Worm (Caenorhabditis elegans) whole organism, young adult: ENCODE data around the gene arr-1.

Experiments
- B0019.2 ChIP-seq: fragments of 200-800 bp; sonication (Bioruptor generic); conservative IDR thresholded peaks from 2 replicates; pipeline ENCODE4 v1.3.6; 2022; ENCODE audit warnings: missing genetic modification reagents, missing genetic modification characterization, missing compliant biosample characterization
- C17E4.6 ChIP-seq: fragments of 200-800 bp; sonication (Bioruptor generic); IDR thresholded peaks from 2 replicates; pipeline ENCODE4 v1.3.6; 2022; ENCODE audit warnings: missing genetic modification reagents, missing genetic modification characterization, missing compliant biosample characterization
- F10E7.11 ChIP-seq: sonication (generic microtip); optimal IDR thresholded peaks from 2 replicates; lab custom pipeline; 2017; ENCODE audit warnings: mild to moderate bottlenecking, missing genetic modification characterization, moderate library complexity, missing compliant biosample characterization
- F22D6.2 ChIP-seq: sonication (generic microtip); optimal IDR thresholded peaks from 2 replicates; lab custom pipeline; 2016; ENCODE audit warnings: mild to moderate bottlenecking, missing genetic modification characterization, missing compliant biosample characterization
- F23B12.7 ChIP-seq: sonication (generic microtip); optimal IDR thresholded peaks from 2 replicates; lab custom pipeline; 2017; ENCODE audit warnings: missing genetic modification characterization, mild to moderate bottlenecking, missing compliant biosample characterization, antibody characterized with exemption, moderate library complexity; ENCODE audit not compliant: insufficient read depth
- F37B4.10 ChIP-seq: fragments of 200-800 bp; sonication (Bioruptor generic); IDR thresholded peaks from 2 replicates; pipeline ENCODE4 v1.3.6; 2022; ENCODE audit warnings: missing genetic modification characterization, missing compliant biosample characterization
- F52B5.7 ChIP-seq: sonication (generic microtip); optimal IDR thresholded peaks from 2 replicates; lab custom pipeline; 2016; ENCODE audit warnings: mild to moderate bottlenecking, missing genetic modification characterization, missing compliant biosample characterization
- F55B11.4 ChIP-seq: sonication (generic microtip); optimal IDR thresholded peaks from 2 replicates; lab custom pipeline; 2016; ENCODE audit warnings: missing compliant biosample characterization, missing genetic modification characterization, borderline replicate concordance; ENCODE audit not compliant: insufficient read depth
- F57A8.1 ChIP-seq: fragments of 200-800 bp; sonication (Bioruptor generic); optimal IDR thresholded peaks from 2 replicates; lab custom pipeline; 2018; ENCODE audit warnings: mild to moderate bottlenecking, missing genetic modification characterization, moderate library complexity, missing compliant biosample characterization
- F57C9.4 ChIP-seq: sonication (generic microtip); optimal IDR thresholded peaks from 2 replicates; lab custom pipeline; 2017; ENCODE audit warnings: mild to moderate bottlenecking, missing genetic modification characterization, missing compliant biosample characterization
- K12H6.12 ChIP-seq: fragments of 200-800 bp; sonication (Bioruptor generic); optimal IDR thresholded peaks from 2 replicates; lab custom pipeline; 2018; ENCODE audit warnings: mild to moderate bottlenecking, missing genetic modification characterization, missing compliant biosample characterization
- Y53G8AR.9 ChIP-seq: fragments of 200-800 bp; sonication (Bioruptor generic); conservative IDR thresholded peaks from 2 replicates; pipeline ENCODE4 v1.3.6; 2022; ENCODE audit warnings: missing genetic modification reagents, missing genetic modification characterization, missing compliant biosample characterization
- Y56A3A.18 ChIP-seq: fragments of 200-800 bp; sonication (Bioruptor generic); IDR thresholded peaks from 2 replicates; pipeline ENCODE4 v1.3.6; 2022; ENCODE audit warnings: missing genetic modification reagents, missing genetic modification characterization, missing compliant biosample characterization
- Y79H2A.3 ChIP-seq: fragments of 200-800 bp; sonication (Bioruptor generic); conservative IDR thresholded peaks from 2 replicates; pipeline ENCODE4 v1.3.6; 2022; ENCODE audit warnings: missing genetic modification reagents, missing genetic modification characterization, missing compliant biosample characterization
- ama-1 ChIP-seq, 3 experiments: fragments of 150-350 bp in 1 of 3; sonication (generic microtip) in 2 of 3; optimal IDR thresholded peaks; 2 replicates each; lab custom pipeline; 2014 to 2018; ENCODE audit warnings: missing biosample characterization in 2 of 3, missing genetic modification characterization in 2 of 3, missing genetic modification reagents in 2 of 3
- athp-1 ChIP-seq: sonication (generic microtip); optimal IDR thresholded peaks from 2 replicates; lab custom pipeline; 2017; ENCODE audit warnings: mild to moderate bottlenecking, missing genetic modification characterization, missing compliant biosample characterization
- attf-3 ChIP-seq: fragments of 200-800 bp; sonication (Bioruptor generic); conservative IDR thresholded peaks from 2 replicates; pipeline ENCODE4 v1.3.6; 2022; ENCODE audit warnings: missing genetic modification reagents, missing genetic modification characterization, missing compliant biosample characterization
- bed-2 ChIP-seq: fragments of 200-800 bp; sonication (Bioruptor generic); IDR thresholded peaks from 2 replicates; pipeline ENCODE4 v1.3.6; 2022; ENCODE audit warnings: missing genetic modification reagents, missing genetic modification characterization, missing compliant biosample characterization
- ccch-3 ChIP-seq: fragments of 200-800 bp; sonication (Bioruptor generic); optimal IDR thresholded peaks from 2 replicates; lab custom pipeline; 2018; ENCODE audit warnings: mild to moderate bottlenecking, missing genetic modification characterization, missing compliant biosample characterization
- ceh-100 ChIP-seq: fragments of 200-800 bp; sonication (Bioruptor generic); IDR thresholded peaks from 2 replicates; pipeline ENCODE4 v1.3.6; 2022; ENCODE audit warnings: missing genetic modification reagents, missing genetic modification characterization, missing compliant biosample characterization
- dox-1 ChIP-seq: fragments of 200-800 bp; sonication (Bioruptor generic); IDR thresholded peaks from 2 replicates; pipeline ENCODE4 v1.3.6; 2022; ENCODE audit warnings: missing genetic modification reagents, missing genetic modification characterization, missing compliant biosample characterization
- egl-18 ChIP-seq: fragments of 200-800 bp; sonication (Bioruptor generic); IDR thresholded peaks from 2 replicates; pipeline ENCODE4 v1.3.6; 2022; ENCODE audit warnings: missing genetic modification reagents, missing genetic modification characterization, missing compliant biosample characterization
- egrh-3 ChIP-seq: fragments of 200-800 bp; sonication (Bioruptor generic); IDR thresholded peaks from 2 replicates; pipeline ENCODE4 v1.3.6; 2022; ENCODE audit warnings: missing genetic modification reagents, missing genetic modification characterization, missing compliant biosample characterization
- ekl-4 ChIP-seq: fragments of 200-800 bp; sonication (Bioruptor generic); IDR thresholded peaks from 2 replicates; pipeline ENCODE4 v1.3.6; 2022; ENCODE audit warnings: missing genetic modification reagents, missing genetic modification characterization, missing compliant biosample characterization
- hlh-12 ChIP-seq: sonication (generic microtip); optimal IDR thresholded peaks from 2 replicates; lab custom pipeline; 2016; ENCODE audit warnings: missing genetic modification characterization, missing compliant biosample characterization
- lin-54 ChIP-seq: fragments of 200-800 bp; sonication (Bioruptor generic); optimal IDR thresholded peaks from 2 replicates; lab custom pipeline; 2018; ENCODE audit warnings: mild to moderate bottlenecking, missing genetic modification characterization, missing compliant biosample characterization
- lsl-1 ChIP-seq: fragments of 200-800 bp; sonication (Bioruptor generic); optimal IDR thresholded peaks from 2 replicates; lab custom pipeline; 2018; ENCODE audit warnings: mild to moderate bottlenecking, missing genetic modification characterization, moderate library complexity, missing compliant biosample characterization
- madf-10 ChIP-seq: sonication (generic microtip); optimal IDR thresholded peaks from 2 replicates; lab custom pipeline; 2016; ENCODE audit warnings: mild to moderate bottlenecking, missing genetic modification characterization, missing compliant biosample characterization
- mcd-1 ChIP-seq: fragments of 200-800 bp; sonication (Bioruptor generic); IDR thresholded peaks from 2 replicates; pipeline ENCODE4 v1.3.6; 2022; ENCODE audit warnings: missing genetic modification reagents, missing genetic modification characterization, missing compliant biosample characterization
- mel-28 ChIP-seq: sonication (generic microtip); optimal IDR thresholded peaks from 2 replicates; lab custom pipeline; 2016; ENCODE audit warnings: borderline replicate concordance, mild to moderate bottlenecking, missing genetic modification characterization, missing compliant biosample characterization
- nfya-2 ChIP-seq: fragments of 200-800 bp; sonication (Bioruptor generic); IDR thresholded peaks from 2 replicates; pipeline ENCODE4 v1.3.6; 2022; ENCODE audit warnings: missing genetic modification reagents, missing genetic modification characterization, missing compliant biosample characterization
- nhr-120 ChIP-seq: fragments of 200-800 bp; sonication (Bioruptor generic); IDR thresholded peaks from 2 replicates; pipeline ENCODE4 v1.3.6; 2022; ENCODE audit warnings: missing genetic modification characterization, missing compliant biosample characterization
- nhr-27 ChIP-seq: fragments of 200-800 bp; sonication (Bioruptor generic); optimal IDR thresholded peaks from 2 replicates; lab custom pipeline; 2018; ENCODE audit warnings: mild to moderate bottlenecking, missing genetic modification characterization, moderate library complexity, missing compliant biosample characterization
- sdz-38 ChIP-seq: sonication (generic microtip); optimal IDR thresholded peaks from 2 replicates; lab custom pipeline; 2016; ENCODE audit warnings: missing genotype, missing genetic modification characterization, missing compliant biosample characterization
- snpc-3.4 ChIP-seq: sonication (generic microtip); optimal IDR thresholded peaks from 2 replicates; lab custom pipeline; 2017; ENCODE audit warnings: missing genetic modification characterization, mild to moderate bottlenecking, missing compliant biosample characterization, antibody characterized with exemption, moderate library complexity, missing genotype, missing genetic modification reagents
- snpc-4 ChIP-seq, 5 experiments: fragments of 150-350 bp in 1 of 5; sonication (generic microtip) in 4 of 5; optimal IDR thresholded peaks; 2 replicates each; lab custom pipeline; 2014 to 2018; ENCODE audit warnings: missing genetic modification characterization in 5 of 5, missing biosample characterization in 3 of 5, antibody characterized with exemption in 2 of 5, mild to moderate bottlenecking in 2 of 5, missing compliant biosample characterization in 2 of 5, missing genotype in 2 of 5, moderate library complexity in 2 of 5, missing genetic modification reagents in 1 of 5
- zfh-2 ChIP-seq: fragments of 200-800 bp; sonication (Bioruptor generic); conservative IDR thresholded peaks from 2 replicates; pipeline ENCODE4 v1.3.6; 2022; ENCODE audit warnings: missing genetic modification reagents, missing genetic modification characterization, missing compliant biosample characterization
- zim-3 ChIP-seq: sonication (generic microtip); optimal IDR thresholded peaks from 2 replicates; lab custom pipeline; 2017; ENCODE audit warnings: mild to moderate bottlenecking, missing genetic modification characterization, moderate library complexity, missing compliant biosample characterization
- ztf-26 ChIP-seq: sonication (generic microtip); optimal IDR thresholded peaks from 2 replicates; lab custom pipeline; 2017; ENCODE audit warnings: missing genetic modification characterization, missing compliant biosample characterization
- ztf-3 ChIP-seq: fragments of 200-800 bp; sonication (Bioruptor generic); optimal IDR thresholded peaks from 2 replicates; lab custom pipeline; 2018; ENCODE audit warnings: mild to moderate bottlenecking, missing genetic modification characterization, missing compliant biosample characterization

The arr-1 gene

DNA sequence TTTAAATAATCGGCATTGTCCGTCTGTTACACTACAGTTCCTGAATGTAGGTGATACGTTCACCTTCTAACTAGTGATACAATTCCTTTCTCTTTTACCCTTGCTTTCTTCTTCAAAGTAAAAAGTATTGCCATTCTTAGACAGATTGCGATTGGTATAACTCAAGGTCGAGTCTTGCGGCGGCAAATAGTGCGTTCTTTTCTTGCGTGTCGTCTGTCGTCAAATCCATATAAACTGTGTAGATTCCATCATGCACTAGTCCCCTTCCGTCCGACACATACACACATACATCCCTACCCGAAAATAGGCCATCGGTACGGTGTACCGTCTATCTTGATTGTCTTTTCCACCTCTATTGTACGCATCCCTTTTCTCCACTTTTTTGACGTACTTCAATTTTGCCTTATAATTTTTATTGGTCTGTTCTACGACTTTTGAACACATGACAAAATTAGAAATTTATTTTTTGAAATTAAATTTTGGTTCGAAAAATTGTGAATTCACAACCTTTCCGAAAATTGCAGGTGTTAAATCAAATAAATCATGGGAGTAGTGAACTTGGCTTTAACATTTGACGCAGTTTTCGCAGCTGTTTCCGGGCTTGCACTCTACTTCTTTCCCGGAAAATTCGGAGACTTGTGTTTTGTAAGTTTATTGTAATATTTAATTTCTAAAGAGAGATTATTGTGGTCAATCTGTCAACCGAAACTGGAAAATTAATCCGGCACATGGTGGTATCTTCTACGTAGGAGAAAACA, 29.8 kb downstream of the arr-1 start, which contains the start of gene C44C1.1:
Gene C44C1.1, plus strand, starts transcription at position 525 of the 758 bp plus-strand sequence.
- TF ChIP-seq F57C9.4 (tag; lab: Kevin White, UChicago) = no peak
- TF ChIP-seq ccch-3 (GFP tag; lab: Kevin White, UChicago) = no peak
- TF ChIP-seq F23B12.7 (tag; lab: Kevin White, UChicago) = no peak
- TF ChIP-seq Y79H2A.3 (GFP tag; lab: Robert Waterston, UW) = no peak
- no peak for TF ChIP-seq F52B5.7 (tag; lab: Kevin White, UChicago)
- TF ChIP-seq madf-10 (tag; lab: Kevin White, UChicago) = no peak
- TF ChIP-seq ztf-3 (GFP tag; lab: Kevin White, UChicago) = no peak
- TF ChIP-seq dox-1 (GFP tag; lab: Robert Waterston, UW) = no peak
- no peak for TF ChIP-seq attf-3
- no peak for TF ChIP-seq sdz-38
- TF ChIP-seq nhr-27 (tag; lab: Kevin White, UChicago) = no peak
- TF ChIP-seq snpc-3.4 (tag; lab: Kevin White, UChicago) = no peak
- TF ChIP-seq lin-54 = no peak
- no peak for TF ChIP-seq Y56A3A.18 (GFP tag; lab: Robert Waterston, UW)
- no peak for TF ChIP-seq F10E7.11 (tag; lab: Kevin White, UChicago)
- TF ChIP-seq Y53G8AR.9 (GFP tag; lab: Robert Waterston, UW) = no peak
- no peak for TF ChIP-seq C17E4.6 (GFP tag; lab: Robert Waterston, UW)

DNA sequence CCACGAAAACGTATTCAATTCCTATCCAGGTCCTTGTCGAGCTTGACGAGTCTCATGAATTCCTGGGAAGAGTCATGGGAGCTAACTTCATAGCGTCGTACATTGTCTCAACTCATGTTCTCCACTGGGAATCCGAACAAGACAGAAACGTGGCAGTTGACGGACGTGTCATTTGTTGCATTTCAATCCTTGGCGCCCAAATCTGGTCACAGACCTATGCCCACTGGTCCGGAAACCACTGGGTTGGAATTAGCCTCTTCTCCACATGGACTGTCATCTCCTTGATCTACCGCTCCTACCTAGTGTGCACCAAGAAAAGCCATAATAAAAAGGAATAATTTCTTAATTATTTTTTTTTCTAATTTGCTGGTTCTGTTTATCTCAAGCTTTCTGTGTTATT, 32.0 kb downstream of the arr-1 start:
- TF ChIP-seq ekl-4 (GFP tag; lab: Robert Waterston, UW) = no peak
- 0 out of 2 replicates have a peak, but pooled peaks have one; percentile 56 for TF ChIP-seq nhr-120
- TF ChIP-seq ztf-26 (tag; lab: Kevin White, UChicago) = no peak
- no peak for TF ChIP-seq F10E7.11 (tag; lab: Kevin White, UChicago)

DNA sequence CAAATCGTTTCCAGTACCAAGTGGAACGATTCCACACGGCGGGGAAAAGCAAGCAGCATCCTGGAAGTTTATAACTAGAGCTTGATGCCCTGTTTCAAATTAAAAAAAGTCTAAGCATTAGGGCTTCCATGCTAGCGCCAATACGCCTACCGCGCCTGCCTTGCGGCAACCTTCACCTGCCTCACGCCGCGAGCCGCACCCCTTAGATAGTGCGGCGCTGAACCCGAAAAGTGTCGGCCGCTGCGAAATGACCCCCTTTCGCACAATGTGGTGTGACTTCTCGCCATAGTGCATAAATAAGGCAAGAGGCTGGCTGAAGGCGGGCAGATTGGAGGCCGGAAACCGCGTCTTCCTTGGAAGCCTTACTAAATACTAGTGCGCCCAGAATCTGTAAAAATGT, 35.9 kb downstream of the arr-1 start:
- TF ChIP-seq bed-2 (GFP tag; lab: Robert Waterston, UW) (no peak), zfh-2 (peak; percentile 90), zim-3 (peak; percentile 37), ceh-100 (no peak), snpc-4 (GFP tag; optimal IDR thresholded peaks at IDR 0.05; lab: Kevin White, UChicago) (peak; percentile 61), snpc-4 (tag; optimal IDR thresholded peaks at IDR 0.05; lab: Kevin White, UChicago) (peak; percentile 37 to 87 (median 72)), mcd-1 (0 out of 2 replicates have a peak, but pooled peaks have one; percentile 16), hlh-12 (no peak), egl-18 (GFP tag; lab: Robert Waterston, UW) (0 out of 2 replicates have a peak, but pooled peaks have one; percentile 11), dox-1 (GFP tag; lab: Robert Waterston, UW) (0 out of 2 replicates have a peak, but pooled peaks have one; percentile 20), nfya-2 (0 out of 2 replicates have a peak, but pooled peaks have one; percentile 43), B0019.2 (GFP tag; lab: Robert Waterston, UW) (no peak), F22D6.2 (tag; lab: Kevin White, UChicago) (no peak)

DNA sequence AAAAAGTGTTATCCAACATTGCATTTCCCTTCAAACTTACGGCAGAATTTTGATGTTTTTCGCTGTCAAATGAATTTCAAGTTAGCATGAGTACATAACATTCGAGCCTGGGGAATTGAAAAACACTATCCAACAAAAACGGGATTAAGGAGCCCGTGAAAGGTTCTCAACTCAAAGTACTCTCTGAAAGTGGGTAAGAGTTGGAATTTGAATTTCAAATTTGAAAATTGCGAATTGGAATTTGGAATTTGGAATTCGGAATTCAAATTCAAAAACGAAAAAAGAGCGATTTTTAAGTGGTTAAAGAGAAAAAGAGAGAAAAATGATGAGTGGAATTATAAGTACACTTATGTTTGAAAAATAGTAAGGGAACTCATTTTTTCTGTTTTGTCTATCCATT, 40.7 kb downstream of the arr-1 start, which contains the start of the genes C09E10.3 and dgk-1:
Gene C09E10.3, minus strand, starts transcription at position 101 of the 400 bp plus-strand sequence.
Gene dgk-1, minus strand, starts transcription at position 183 of the 400 bp plus-strand sequence.
- no peak for TF ChIP-seq lsl-1 (GFP tag; lab: Kevin White, UChicago)
- no peak for TF ChIP-seq F57A8.1
- no peak for TF ChIP-seq mel-28 (tag; lab: Kevin White, UChicago)
- no peak for TF ChIP-seq F55B11.4
- no peak for TF ChIP-seq egrh-3 (GFP tag; lab: Robert Waterston, UW)
- TF ChIP-seq ama-1 (optimal IDR thresholded peaks at IDR 0.05; lab: Kevin White, UChicago) = no peak
- no peak for TF ChIP-seq ama-1 (GFP tag; optimal IDR thresholded peaks at IDR 0.05; lab: Kevin White, UChicago)
- no peak for TF ChIP-seq athp-1 (tag; lab: Kevin White, UChicago)
- no peak for TF ChIP-seq F37B4.10 (GFP tag; lab: Robert Waterston, UW)
- no peak for TF ChIP-seq K12H6.12
- TF ChIP-seq, all 124 proteins: peak for 0
